Fruit fly (Drosophila melanogaster) whole organism, embryonic: ENCODE data around the gene SmydA-9.

Source experiments
- CG10147 ChIP-seq: fragments of 200-800 bp; sonication (Bioruptor generic); optimal IDR thresholded peaks from 2 replicates; lab custom pipeline; 2019; ENCODE audit warnings: missing biosample characterization, mild to moderate bottlenecking, missing genetic modification characterization, moderate library complexity
- CG10366 ChIP-seq: fragments of 200-800 bp; sonication (Bioruptor generic); IDR thresholded peaks from 2 replicates; pipeline ENCODE4 v1.3.6; 2022; ENCODE audit warnings: missing biosample characterization, missing genetic modification characterization
- CG11560 ChIP-seq: fragments of 200-800 bp; sonication (Bioruptor generic); IDR thresholded peaks from 3 replicates; pipeline ENCODE4 v1.3.6; 2022; ENCODE audit warnings: missing biosample characterization, missing genetic modification characterization
- CG11723 ChIP-seq: fragments of 200-800 bp; sonication (Bioruptor generic); optimal IDR thresholded peaks from 2 replicates; lab custom pipeline; 2017; ENCODE audit warnings: missing biosample characterization, mild to moderate bottlenecking, missing genetic modification characterization
- CG13123 ChIP-seq: fragments of 200-800 bp; sonication (Bioruptor generic); optimal IDR thresholded peaks from 2 replicates; lab custom pipeline; 2016; ENCODE audit warnings: missing biosample characterization, missing genetic modification characterization
- CG13894 ChIP-seq: fragments of 200-800 bp; sonication (Bioruptor generic); optimal IDR thresholded peaks from 3 replicates; lab custom pipeline; 2018; ENCODE audit warnings: missing biosample characterization, mild to moderate bottlenecking, missing genetic modification characterization, moderate library complexity
- CG14860 ChIP-seq: fragments of 200-800 bp; sonication (Bioruptor generic); IDR thresholded peaks from 3 replicates; pipeline ENCODE4 v1.3.6; 2022; ENCODE audit warnings: missing biosample characterization, missing genetic modification characterization; ENCODE audit not compliant: partially characterized antibody
- CG14965 ChIP-seq: fragments of 200-800 bp; sonication (Bioruptor generic); optimal IDR thresholded peaks from 2 replicates; lab custom pipeline; 2016; ENCODE audit warnings: missing biosample characterization, missing genetic modification characterization, borderline replicate concordance
- CG15073 ChIP-seq: fragments of 200-800 bp; sonication (Bioruptor generic); optimal IDR thresholded peaks from 2 replicates; lab custom pipeline; 2016; ENCODE audit warnings: missing biosample characterization, missing genetic modification characterization
- CG17385 ChIP-seq: fragments of 200-800 bp; sonication (Bioruptor generic); optimal IDR thresholded peaks from 3 replicates; lab custom pipeline; 2018; ENCODE audit warnings: missing biosample characterization, mild to moderate bottlenecking, missing genetic modification characterization
- CG17568 ChIP-seq: fragments of 200-800 bp; sonication (Bioruptor generic); optimal IDR thresholded peaks from 2 replicates; lab custom pipeline; 2018; ENCODE audit warnings: missing biosample characterization, mild to moderate bottlenecking, missing genetic modification characterization, moderate library complexity
- CG1792 ChIP-seq: fragments of 200-800 bp; sonication (Bioruptor generic); optimal IDR thresholded peaks from 2 replicates; lab custom pipeline; 2016; ENCODE audit warnings: missing biosample characterization, missing genetic modification characterization
- CG18764 ChIP-seq: fragments of 200-800 bp; sonication (Bioruptor generic); optimal IDR thresholded peaks from 3 replicates; lab custom pipeline; 2016; ENCODE audit warnings: missing biosample characterization, missing genetic modification characterization
- CG2889 ChIP-seq: fragments of 200-800 bp; sonication (Bioruptor generic); IDR thresholded peaks from 3 replicates; pipeline ENCODE4 v1.3.6; 2022; ENCODE audit warnings: missing biosample characterization, missing genetic modification characterization
- CG3065 ChIP-seq: fragments of 200-800 bp; sonication (Bioruptor generic); optimal IDR thresholded peaks from 2 replicates; lab custom pipeline; 2016; ENCODE audit warnings: missing biosample characterization, missing genetic modification characterization
- CG34376 ChIP-seq: fragments of 200-800 bp; sonication (Bioruptor generic); optimal IDR thresholded peaks from 2 replicates; lab custom pipeline; 2018; ENCODE audit warnings: missing biosample characterization, mild to moderate bottlenecking, missing genetic modification characterization
- CG42726 ChIP-seq: fragments of 200-800 bp; sonication (Bioruptor generic); IDR thresholded peaks from 2 replicates; pipeline ENCODE4 v1.3.6; 2022; ENCODE audit warnings: missing biosample characterization, missing genetic modification characterization; ENCODE audit not compliant: partially characterized antibody
- CG4328 ChIP-seq: fragments of 200-800 bp; sonication (Bioruptor generic); optimal IDR thresholded peaks from 3 replicates; lab custom pipeline; 2017; ENCODE audit warnings: missing biosample characterization, missing genetic modification reagents, missing genetic modification characterization
- CG6272 ChIP-seq: fragments of 200-800 bp; sonication (Bioruptor generic); IDR thresholded peaks from 2 replicates; pipeline ENCODE4 v1.3.6; 2022; ENCODE audit warnings: missing biosample characterization, missing genetic modification characterization
- CG6765 ChIP-seq: fragments of 200-800 bp; sonication (Bioruptor generic); optimal IDR thresholded peaks from 3 replicates; lab custom pipeline; 2017; ENCODE audit warnings: missing biosample characterization, mild to moderate bottlenecking, missing genetic modification characterization
- CG7556 ChIP-seq: fragments of 200-800 bp; sonication (Bioruptor generic); optimal IDR thresholded peaks from 2 replicates; lab custom pipeline; 2017; ENCODE audit warnings: missing biosample characterization, mild to moderate bottlenecking, missing genetic modification characterization
- CG9437 ChIP-seq: fragments of 200-800 bp; sonication (Bioruptor generic); optimal IDR thresholded peaks from 2 replicates; lab custom pipeline; 2018; ENCODE audit warnings: missing biosample characterization, mild to moderate bottlenecking, missing genetic modification characterization
- CG9727 ChIP-seq: fragments of 200-800 bp; sonication (Bioruptor generic); optimal IDR thresholded peaks from 3 replicates; lab custom pipeline; 2017; ENCODE audit warnings: missing biosample characterization, mild to moderate bottlenecking, missing genetic modification characterization
- CG9797 ChIP-seq: fragments of 200-800 bp; sonication (Bioruptor generic); optimal IDR thresholded peaks from 3 replicates; lab custom pipeline; 2018; ENCODE audit warnings: missing biosample characterization, mild to moderate bottlenecking, missing genetic modification characterization
- Camta ChIP-seq: fragments of 200-800 bp; sonication (Bioruptor generic); optimal IDR thresholded peaks from 2 replicates; lab custom pipeline; 2016; ENCODE audit warnings: missing biosample characterization, missing genetic modification characterization
- Elba2 ChIP-seq: fragments of 200-800 bp; sonication (Bioruptor generic); optimal IDR thresholded peaks from 3 replicates; lab custom pipeline; 2016; ENCODE audit warnings: missing biosample characterization, missing genetic modification characterization
- Fer2 ChIP-seq: fragments of 200-800 bp; sonication (Bioruptor generic); optimal IDR thresholded peaks from 2 replicates; lab custom pipeline; 2018; ENCODE audit warnings: missing biosample characterization, mild to moderate bottlenecking, missing genetic modification characterization, moderate library complexity
- HmgZ ChIP-seq: fragments of 200-800 bp; sonication (Bioruptor generic); optimal IDR thresholded peaks from 2 replicates; lab custom pipeline; 2018; ENCODE audit warnings: missing biosample characterization, mild to moderate bottlenecking, missing genetic modification characterization
- NC2β ChIP-seq: fragments of 200-800 bp; sonication (Bioruptor generic); optimal IDR thresholded peaks from 2 replicates; lab custom pipeline; 2016; ENCODE audit warnings: missing biosample characterization, missing genetic modification characterization
- NfI ChIP-seq: fragments of 200-800 bp; sonication (Bioruptor generic); optimal IDR thresholded peaks from 3 replicates; lab custom pipeline; 2018; ENCODE audit warnings: missing biosample characterization, mild to moderate bottlenecking, missing genetic modification characterization, moderate library complexity
- Opbp ChIP-seq: fragments of 200-800 bp; sonication (Bioruptor generic); IDR thresholded peaks from 3 replicates; pipeline ENCODE4 v1.3.6; 2022; ENCODE audit warnings: missing biosample characterization, missing genetic modification characterization; ENCODE audit not compliant: partially characterized antibody
- Side ChIP-seq: fragments of 200-800 bp; sonication (Bioruptor generic); optimal IDR thresholded peaks from 2 replicates; lab custom pipeline; 2016; ENCODE audit warnings: missing biosample characterization, missing genetic modification characterization
- Stat92E ChIP-seq, 3 experiments: fragments of >200 bp in 2 of 3; fragments of 200-800 bp in 1 of 3; sonication (Bioruptor generic) in 1 of 3; optimal IDR thresholded peaks; 2 replicates each; lab custom pipeline; 2017 to 2019; ENCODE audit warnings: missing biosample characterization in 3 of 3, missing genetic modification characterization in 3 of 3, mild to moderate bottlenecking in 1 of 3, moderate library complexity in 1 of 3
- Tbp ChIP-seq: fragments of >200 bp; optimal IDR thresholded peaks from 2 replicates; lab custom pipeline; 2018; ENCODE audit warnings: missing biosample characterization, missing genetic modification characterization
- Vsx1 ChIP-seq: fragments of 200-800 bp; sonication (Bioruptor generic); optimal IDR thresholded peaks from 2 replicates; lab custom pipeline; 2017; ENCODE audit warnings: missing biosample characterization, mild to moderate bottlenecking, missing genetic modification characterization, missing genetic modification reagents
- ac ChIP-seq: fragments of 200-800 bp; sonication (Bioruptor generic); optimal IDR thresholded peaks from 3 replicates; lab custom pipeline; 2017; ENCODE audit warnings: missing biosample characterization, mild to moderate bottlenecking, missing genetic modification characterization
- dati ChIP-seq: fragments of 200-800 bp; sonication (Bioruptor generic); IDR thresholded peaks from 2 replicates; pipeline ENCODE4 v1.3.6; 2022; ENCODE audit warnings: missing biosample characterization, missing genetic modification characterization
- ems ChIP-seq: fragments of 200-800 bp; sonication (Bioruptor generic); optimal IDR thresholded peaks from 3 replicates; lab custom pipeline; 2016; ENCODE audit warnings: missing biosample characterization, missing genetic modification characterization
- gce ChIP-seq: fragments of 200-800 bp; sonication (Bioruptor generic); IDR thresholded peaks from 3 replicates; pipeline ENCODE4 v1.3.6; 2022; ENCODE audit warnings: missing biosample characterization, missing genetic modification characterization
- her ChIP-seq: fragments of 200-800 bp; sonication (Bioruptor generic); optimal IDR thresholded peaks from 2 replicates; lab custom pipeline; 2016; ENCODE audit warnings: missing biosample characterization, missing genetic modification characterization
- hth ChIP-seq: fragments of >200 bp; optimal IDR thresholded peaks from 2 replicates; lab custom pipeline; 2017; ENCODE audit warnings: inconsistent platforms
- p53 ChIP-seq: fragments of 200-800 bp; sonication (Bioruptor generic); optimal IDR thresholded peaks from 2 replicates; lab custom pipeline; 2016; ENCODE audit warnings: missing biosample characterization, missing genetic modification characterization
- pfk ChIP-seq: fragments of 200-800 bp; sonication (Bioruptor generic); optimal IDR thresholded peaks from 2 replicates; lab custom pipeline; 2018; ENCODE audit warnings: missing biosample characterization, mild to moderate bottlenecking, missing genetic modification characterization, moderate library complexity
- prd ChIP-seq, 3 experiments: fragments of >200 bp in 2 of 3; fragments of 200-800 bp in 1 of 3; sonication (Bioruptor generic) in 1 of 3; optimal IDR thresholded peaks in 2 of 3; IDR thresholded peaks in 1 of 3; 2 replicates in 2 of 3; 3 replicates in 1 of 3; pipeline versions ENCODE4 v1.3.6 to Lab custom; 2017 to 2022; ENCODE audit warnings: missing biosample characterization in 1 of 3, missing genetic modification characterization in 1 of 3
- sens-2 ChIP-seq: fragments of 200-800 bp; sonication (Bioruptor generic); IDR thresholded peaks from 2 replicates; pipeline ENCODE4 v1.3.6; 2022; ENCODE audit warnings: missing biosample characterization, missing genetic modification characterization
- stwl ChIP-seq: fragments of 200-800 bp; sonication (Bioruptor generic); optimal IDR thresholded peaks from 3 replicates; lab custom pipeline; 2018; ENCODE audit warnings: missing biosample characterization, mild to moderate bottlenecking, missing genetic modification characterization, moderate library complexity
- tap ChIP-seq: fragments of 200-800 bp; optimal IDR thresholded peaks from 3 replicates; lab custom pipeline; 2019; ENCODE audit warnings: missing biosample characterization, mild to moderate bottlenecking, missing genetic modification characterization, moderate library complexity
- usp ChIP-seq: fragments of >200 bp; optimal IDR thresholded peaks from 2 replicates; lab custom pipeline; 2017; ENCODE audit warnings: missing biosample characterization, missing genetic modification characterization
- vfl ChIP-seq: fragments of 200-800 bp; sonication (Bioruptor generic); optimal IDR thresholded peaks from 2 replicates; lab custom pipeline; 2016; ENCODE audit warnings: missing biosample characterization, missing genetic modification characterization
- vvl ChIP-seq: fragments of 200-800 bp; sonication (Bioruptor generic); IDR thresholded peaks from 2 replicates; pipeline ENCODE4 v1.3.6; 2022; ENCODE audit warnings: missing biosample characterization, missing genetic modification characterization
- zen ChIP-seq: fragments of 200-800 bp; sonication (Bioruptor generic); optimal IDR thresholded peaks from 3 replicates; lab custom pipeline; 2018; ENCODE audit warnings: missing biosample characterization, mild to moderate bottlenecking, missing genetic modification characterization, moderate library complexity

Gene SmydA-9

dm6 chrX:9163110-9163509 lies 47.6 kb downstream of the SmydA-9 start, which contains the start of gene mei-P26 (continued):
- TF ChIP-seq ac (no peak), CG10147 (no peak), CG3065 (GFP tag; lab: Kevin White, UChicago) (no peak), CG7556 (no peak), stwl (tag; lab: Kevin White, UChicago) (peak; percentile 45), CG2889 (GFP tag; lab: Robert Waterston, UW) (no peak), sens-2 (GFP tag; lab: Robert Waterston, UW) (no peak), Fer2 (tag; lab: Kevin White, UChicago) (no peak), pfk (GFP tag; lab: Kevin White, UChicago) (no peak), CG1792 (GFP tag; lab: Kevin White, UChicago) (no peak), CG11723 (GFP tag; lab: Kevin White, UChicago) (no peak), vfl (GFP tag; lab: Kevin White, UChicago) (no peak), zen (no peak), CG15073 (GFP tag; lab: Kevin White, UChicago) (no peak), CG17568 (peak; percentile 58), CG4328 (no peak), CG11560 (tag; lab: Robert Waterston, UW) (no peak), CG13123 (GFP tag; lab: Kevin White, UChicago) (no peak), gce (no peak), Side (GFP tag; lab: Kevin White, UChicago) (peak; percentile 1), CG13894 (tag; lab: Kevin White, UChicago) (peak; percentile 38), CG9797 (GFP tag; lab: Kevin White, UChicago) (no peak), NfI (no peak), CG10366 (GFP tag; lab: Robert Waterston, UW) (no peak), Tbp (no peak), HmgZ (tag; lab: Kevin White, UChicago) (no peak), Opbp (GFP tag; lab: Robert Waterston, UW) (peak; percentile 87), CG34376 (GFP tag; lab: Kevin White, UChicago) (no peak), CG6272 (GFP tag; lab: Robert Waterston, UW) (no peak), CG42726 (GFP tag; lab: Robert Waterston, UW) (peak; percentile 82; the same call in 1 of the 2 replicates), prd (optimal IDR thresholded peaks at IDR 0.05; lab: Kevin White, UChicago) (no peak), prd (GFP tag; IDR thresholded peaks at IDR 0.05; lab: Robert Waterston, UW) (no peak), p53 (no peak), CG14965 (no peak), tap (tag; lab: Kevin White, UChicago) (no peak), NC2β (no peak), Elba2 (no peak), hth (lab: Kevin White, UChicago) (no peak), CG9727 (GFP tag; lab: Kevin White, UChicago) (no peak), CG18764 (GFP tag; lab: Kevin White, UChicago) (no peak), CG9437 (GFP tag; lab: Kevin White, UChicago) (peak; percentile 44), CG17385 (no peak), her (GFP tag; lab: Kevin White, UChicago) (no peak), vvl (GFP tag; lab: Robert Waterston, UW) (no peak), Vsx1 (GFP tag; lab: Kevin White, UChicago) (no peak), usp (GFP tag; lab: Kevin White, UChicago) (no peak), CG6765 (GFP tag; lab: Kevin White, UChicago) (no peak), Stat92E (GFP tag; optimal IDR thresholded peaks at IDR 0.05; lab: Kevin White, UChicago) (no peak), CG14860 (GFP tag; lab: Robert Waterston, UW) (peak; percentile 76), dati (no peak), Camta (GFP tag; lab: Kevin White, UChicago) (no peak), ems (GFP tag; lab: Kevin White, UChicago) (no peak)
